Worm (Caenorhabditis elegans): ENCODE data around the gene fdgt-1.
A peak's percentile ranks its signal among the peaks of the same experiment; 100 is the strongest.
"Not testable (repeated sequence)": the region's sequence is repeated elsewhere in the genome, so short reads cannot be mapped to it uniquely, and the experiment has no call there.

fdgt-1 gene

ce11 chrII:1500959-1501358, 3.4 kb upstream of the fdgt-1 start:
- TF ChIP-seq him-1 (tag; optimal IDR thresholded peaks at IDR 0.05): no peak
- no peak for TF ChIP-seq dao-5 (tag; optimal IDR thresholded peaks at IDR 0.05)
- no peak for TF ChIP-seq W03F9.2 (tag; optimal IDR thresholded peaks at IDR 0.05)

ce11 chrII:1501614-1502355, 2.6 kb upstream of the fdgt-1 start:
- TF ChIP-seq him-1 (tag; optimal IDR thresholded peaks at IDR 0.05) (no peak), W03F9.2 (tag; optimal IDR thresholded peaks at IDR 0.05) (no peak), dao-5 (tag; optimal IDR thresholded peaks at IDR 0.05) (no peak)

DNA sequence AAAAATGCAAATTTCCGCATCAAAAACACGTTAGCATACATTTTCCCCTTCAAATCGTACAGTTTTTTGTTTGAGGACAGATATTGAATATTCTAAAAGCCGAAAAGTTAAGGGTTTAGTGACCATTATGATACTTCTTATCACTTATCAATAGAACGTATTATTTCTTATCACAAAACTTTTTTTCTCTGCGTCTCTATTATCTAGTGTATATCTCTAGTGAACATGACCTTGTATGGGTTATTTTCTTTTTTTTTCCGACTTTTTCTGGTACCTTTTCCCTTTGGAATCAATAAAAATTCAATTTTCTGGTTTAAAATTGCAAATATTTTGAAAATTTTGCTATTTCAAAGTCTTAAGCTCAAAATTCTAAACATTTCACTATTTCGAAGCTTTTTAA, 703 bp upstream of the fdgt-1 start:
- TF ChIP-seq W03F9.2 (tag; optimal IDR thresholded peaks at IDR 0.05): no peak
- TF ChIP-seq him-1 (tag; optimal IDR thresholded peaks at IDR 0.05): no peak
- TF ChIP-seq dao-5 (tag; optimal IDR thresholded peaks at IDR 0.05): no peak

- TF ChIP-seq him-1 (tag; optimal IDR thresholded peaks at IDR 0.05): no peak
- no peak for TF ChIP-seq W03F9.2 (tag; optimal IDR thresholded peaks at IDR 0.05)
- TF ChIP-seq dao-5 (tag; optimal IDR thresholded peaks at IDR 0.05): no peak
Measured at ce11 chrII:1517354-1517753, 13.0 kb downstream of the fdgt-1 start, which contains the start of gene math-45. Gene math-45, minus strand, starts transcription at chrII:1517454.

ce11 chrII:1518914-1519313, 14.5 kb downstream of the fdgt-1 start, which contains the start of gene Y51H7BR.8:
Gene Y51H7BR.8, plus strand, starts transcription at chrII:1519214.
- TF ChIP-seq dao-5 (tag; optimal IDR thresholded peaks at IDR 0.05) (no peak), him-1 (tag; optimal IDR thresholded peaks at IDR 0.05) (no peak), W03F9.2 (tag; optimal IDR thresholded peaks at IDR 0.05) (no peak)

DNA sequence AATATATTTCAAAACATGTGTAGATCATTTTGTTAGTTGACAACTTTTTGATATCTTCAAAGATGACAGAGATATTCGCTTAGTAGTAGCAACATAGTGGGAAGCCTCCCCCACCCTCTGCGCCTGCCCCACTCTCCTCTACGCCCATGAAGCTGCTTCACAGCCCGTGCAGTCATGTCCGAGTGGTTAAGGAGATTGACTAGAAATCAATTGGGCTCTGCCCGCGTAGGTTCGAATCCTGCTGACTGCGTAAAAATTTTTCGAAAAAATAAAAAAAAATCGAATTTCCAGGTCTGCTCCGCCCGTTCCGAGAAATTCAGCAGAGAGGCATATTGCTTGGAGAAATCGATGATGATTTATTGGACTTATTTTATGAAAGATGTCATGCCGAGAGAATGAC, 15.5 kb downstream of the fdgt-1 start:
- TF ChIP-seq dao-5 (tag; optimal IDR thresholded peaks at IDR 0.05) (no peak), him-1 (tag; optimal IDR thresholded peaks at IDR 0.05) (peak; percentile 56)

ce11 chrII:1521956-1522355, 17.6 kb downstream of the fdgt-1 start:
- no peak for TF ChIP-seq dao-5 (tag; optimal IDR thresholded peaks at IDR 0.05)
- TF ChIP-seq W03F9.2 (tag; optimal IDR thresholded peaks at IDR 0.05): no peak
- TF ChIP-seq him-1 (tag; optimal IDR thresholded peaks at IDR 0.05): no peak

ce11 chrII:1525498-1525897, 21.1 kb downstream of the fdgt-1 start, which contains the start of gene Y51H7BR.7:
Gene Y51H7BR.7, minus strand, starts transcription at chrII:1525598.
- TF ChIP-seq him-1 (tag; optimal IDR thresholded peaks at IDR 0.05) (no peak), W03F9.2 (tag; optimal IDR thresholded peaks at IDR 0.05) (no peak), dao-5 (tag; optimal IDR thresholded peaks at IDR 0.05) (no peak)

ce11 chrII:1529057-1529456, 24.7 kb downstream of the fdgt-1 start, which contains the start of gene Y51H7BR.4:
Gene Y51H7BR.4, plus strand, starts transcription at chrII:1529357.
- no peak for TF ChIP-seq W03F9.2 (tag; optimal IDR thresholded peaks at IDR 0.05)
- no peak for TF ChIP-seq him-1 (tag; optimal IDR thresholded peaks at IDR 0.05)
- TF ChIP-seq dao-5 (tag; optimal IDR thresholded peaks at IDR 0.05): no peak

ce11 chrII:1535931-1536330, 31.6 kb downstream of the fdgt-1 start, which contains the start of gene fbxb-43:
Gene fbxb-43, plus strand, starts transcription at chrII:1536231.
- TF ChIP-seq W03F9.2 (tag; optimal IDR thresholded peaks at IDR 0.05) (no peak), dao-5 (tag; optimal IDR thresholded peaks at IDR 0.05) (no peak), him-1 (tag; optimal IDR thresholded peaks at IDR 0.05) (no peak)

DNA sequence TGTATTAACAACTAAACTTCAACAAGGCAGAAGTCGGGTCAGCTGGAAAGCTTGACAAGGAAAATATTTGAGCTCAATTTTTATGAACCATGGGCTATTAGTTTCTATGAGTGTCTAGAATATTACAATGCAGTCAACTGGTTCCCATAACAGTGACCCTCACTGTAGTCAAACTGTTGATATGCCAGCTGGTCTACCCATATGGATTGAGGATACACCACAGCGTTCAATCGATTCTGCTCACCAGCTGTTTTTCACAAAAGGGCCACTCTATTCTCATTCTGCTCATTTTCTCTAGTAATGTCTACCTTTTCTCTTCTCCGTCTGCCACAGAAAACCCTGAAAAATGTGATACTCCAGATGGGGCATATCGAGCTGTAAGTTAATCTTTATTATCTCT, 33.0 kb downstream of the fdgt-1 start, which contains the start of gene fbxb-42:
Gene fbxb-42 (plus strand): TSS at position 301 of the 400 bp plus-strand sequence.
- no peak for TF ChIP-seq W03F9.2 (tag; optimal IDR thresholded peaks at IDR 0.05)
- no peak for TF ChIP-seq dao-5 (tag; optimal IDR thresholded peaks at IDR 0.05)
- TF ChIP-seq him-1 (tag; optimal IDR thresholded peaks at IDR 0.05): no peak

- TF ChIP-seq dao-5 (tag; optimal IDR thresholded peaks at IDR 0.05) (no peak), him-1 (tag; optimal IDR thresholded peaks at IDR 0.05) (no peak), W03F9.2 (tag; optimal IDR thresholded peaks at IDR 0.05) (no peak)
Measured at ce11 chrII:1538589-1538988, 34.2 kb downstream of the fdgt-1 start, which contains the start of gene fbxb-44. Gene fbxb-44, plus strand, starts transcription at chrII:1538889.

- not testable (repeated sequence) for TF ChIP-seq W03F9.2, him-1, dao-5 (tag; optimal IDR thresholded peaks at IDR 0.05)
Measured at ce11 chrII:1540628-1541027, 36.3 kb downstream of the fdgt-1 start, which contains the start of gene poml-4. Gene poml-4, plus strand, starts transcription at chrII:1540928.

DNA sequence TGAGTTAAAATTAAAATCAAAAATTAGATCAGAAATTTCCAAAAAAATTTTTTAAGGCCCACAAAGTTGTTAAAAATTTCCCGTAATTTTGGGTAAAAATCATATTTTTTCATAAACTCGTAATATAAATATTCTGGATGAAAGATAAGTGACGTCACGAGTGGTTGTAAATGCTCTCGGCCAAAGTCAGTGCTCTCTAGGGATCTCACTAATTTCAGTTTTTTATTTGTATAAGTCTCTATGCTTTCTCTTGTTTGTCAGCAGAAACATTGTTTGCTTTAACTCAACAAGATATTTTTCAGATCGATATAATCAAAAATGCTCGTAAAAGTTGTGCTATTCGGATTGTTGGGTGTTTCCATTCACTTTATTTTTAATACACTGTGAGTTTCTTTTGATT, 38.8 kb downstream of the fdgt-1 start, which contains the start of gene K05F6.4:
Gene K05F6.4 (plus strand): TSS at position 301 of the 400 bp plus-strand sequence.
- TF ChIP-seq W03F9.2, him-1, dao-5 (tag; optimal IDR thresholded peaks at IDR 0.05): not testable (repeated sequence)

Data from whole organism, L4/young adult.